Fruit fly (Drosophila melanogaster) whole organism, pupa: ENCODE measurements around the gene Sfp24Bd.

Source experiments
- CG10348 ChIP-seq: fragments of 200-800 bp; sonication (Bioruptor generic); IDR thresholded peaks from 2 replicates; pipeline ENCODE4 v1.3.6; 2022; ENCODE audit warnings: missing biosample characterization, missing genetic modification characterization
- CG12605 ChIP-seq: fragments of 200-800 bp; sonication (Bioruptor generic); IDR thresholded peaks from 2 replicates; pipeline ENCODE4 v1.3.6; 2022; ENCODE audit warnings: missing biosample characterization, missing genetic modification characterization
- CG13204 ChIP-seq: fragments of 200-800 bp; sonication (Bioruptor generic); optimal IDR thresholded peaks from 2 replicates; lab custom pipeline; 2018; ENCODE audit warnings: missing biosample characterization, mild to moderate bottlenecking, missing genetic modification characterization, moderate library complexity
- CG14655 ChIP-seq: fragments of 200-800 bp; sonication (Bioruptor generic); optimal IDR thresholded peaks from 3 replicates; lab custom pipeline; 2017; ENCODE audit warnings: mild to moderate bottlenecking, missing biosample characterization, missing genetic modification reagents, missing genetic modification characterization
- CG15710 ChIP-seq: fragments of 200-800 bp; sonication (Bioruptor generic); optimal IDR thresholded peaks from 2 replicates; lab custom pipeline; 2018; ENCODE audit warnings: missing biosample characterization, mild to moderate bottlenecking, missing genetic modification characterization, moderate library complexity
- CG17806 ChIP-seq: fragments of 200-800 bp; sonication (Bioruptor generic); optimal IDR thresholded peaks from 2 replicates; lab custom pipeline; 2018; ENCODE audit warnings: missing biosample characterization, mild to moderate bottlenecking, missing genetic modification characterization, moderate library complexity
- CG32121 ChIP-seq: fragments of 200-800 bp; sonication (Bioruptor generic); IDR thresholded peaks from 2 replicates; pipeline ENCODE4 v1.3.6; 2022; ENCODE audit warnings: missing biosample characterization, missing genetic modification characterization
- CG34367 ChIP-seq: fragments of 200-800 bp; sonication (Bioruptor generic); optimal IDR thresholded peaks from 2 replicates; lab custom pipeline; 2018; ENCODE audit warnings: missing biosample characterization, mild to moderate bottlenecking, missing genetic modification characterization
- CG4496 ChIP-seq: fragments of 200-800 bp; sonication (Bioruptor generic); IDR thresholded peaks from 3 replicates; pipeline ENCODE4 v1.3.6; 2022; ENCODE audit warnings: missing biosample characterization, missing genetic modification characterization
- CG8159 ChIP-seq: fragments of 200-800 bp; sonication (Bioruptor generic); optimal IDR thresholded peaks from 3 replicates; lab custom pipeline; 2018; ENCODE audit warnings: missing biosample characterization, mild to moderate bottlenecking, missing genetic modification characterization, moderate library complexity
- CG8301 ChIP-seq: fragments of 200-800 bp; sonication (Bioruptor generic); optimal IDR thresholded peaks from 2 replicates; lab custom pipeline; 2018; ENCODE audit warnings: missing biosample characterization, mild to moderate bottlenecking, missing genetic modification characterization
- CG9948 ChIP-seq: fragments of 200-800 bp; sonication (Bioruptor generic); optimal IDR thresholded peaks from 2 replicates; lab custom pipeline; 2018; ENCODE audit warnings: missing biosample characterization, mild to moderate bottlenecking, missing genetic modification characterization, moderate library complexity
- D1 ChIP-seq: fragments of 200-800 bp; sonication (Bioruptor generic); optimal IDR thresholded peaks from 2 replicates; lab custom pipeline; 2018; ENCODE audit warnings: missing biosample characterization, mild to moderate bottlenecking, missing genetic modification characterization, moderate library complexity
- EcR ChIP-seq: fragments of 200-800 bp; sonication (Bioruptor generic); optimal IDR thresholded peaks from 3 replicates; lab custom pipeline; 2019; ENCODE audit warnings: missing biosample characterization, missing genetic modification characterization, mild to moderate bottlenecking, moderate library complexity, missing genetic modification reagents
- Ets98B ChIP-seq: fragments of 200-800 bp; sonication (Bioruptor generic); IDR thresholded peaks from 2 replicates; pipeline ENCODE4 v1.3.6; 2022; ENCODE audit warnings: missing biosample characterization, missing genetic modification characterization
- Pif1A ChIP-seq: fragments of 200-800 bp; sonication (Bioruptor generic); optimal IDR thresholded peaks from 3 replicates; lab custom pipeline; 2016; ENCODE audit warnings: missing biosample characterization, missing genetic modification characterization
- Pif1B ChIP-seq: fragments of 200-800 bp; sonication (Bioruptor generic); optimal IDR thresholded peaks from 3 replicates; lab custom pipeline; 2016; ENCODE audit warnings: missing biosample characterization, missing genetic modification characterization
- Snoo ChIP-seq: fragments of 200-800 bp; sonication (Bioruptor generic); optimal IDR thresholded peaks from 3 replicates; lab custom pipeline; 2017; ENCODE audit warnings: missing biosample characterization, mild to moderate bottlenecking, missing genetic modification characterization, inconsistent platforms
- fd96Ca ChIP-seq: fragments of 200-800 bp; sonication (Bioruptor generic); IDR thresholded peaks from 3 replicates; pipeline ENCODE4 v1.3.6; 2022; ENCODE audit warnings: missing biosample characterization, missing genetic modification characterization
- gl ChIP-seq: fragments of 200-800 bp; sonication (Bioruptor generic); optimal IDR thresholded peaks from 2 replicates; lab custom pipeline; 2018; ENCODE audit warnings: missing biosample characterization, mild to moderate bottlenecking, missing genetic modification characterization
- rn ChIP-seq: fragments of 200-800 bp; sonication (Bioruptor generic); IDR thresholded peaks from 2 replicates; pipeline ENCODE4 v1.3.6; 2022; ENCODE audit warnings: missing biosample characterization, missing genetic modification characterization

Sfp24Bd gene

dm6 chr2L:3656667-3657066 is 12.3 kb downstream of the Sfp24Bd start, which contains the start of gene for:
Gene for (minus strand): TSS chr2L:3656953.
- TF ChIP-seq rn = no peak
- no peak for TF ChIP-seq Snoo (tag; lab: Kevin White, UChicago)
- no peak for TF ChIP-seq D1
- TF ChIP-seq CG15710 = no peak
- TF ChIP-seq CG12605 (GFP tag; lab: Robert Waterston, UW) = no peak
- no peak for TF ChIP-seq CG10348 (GFP tag; lab: Robert Waterston, UW)
- TF ChIP-seq CG34367 (tag; lab: Kevin White, UChicago) = no peak
- no peak for TF ChIP-seq CG14655 (GFP tag; lab: Kevin White, UChicago)
- no peak for TF ChIP-seq CG9948
- peak; percentile 15; the same call in 1 of the 2 replicates for TF ChIP-seq CG32121
- TF ChIP-seq CG8301 = no peak
- no peak for TF ChIP-seq fd96Ca (GFP tag; lab: Robert Waterston, UW)
- TF ChIP-seq Pif1B = no peak
- no peak for TF ChIP-seq CG13204 (GFP tag; lab: Kevin White, UChicago)
- peak; percentile 2 for TF ChIP-seq CG17806 (tag; lab: Kevin White, UChicago)
- TF ChIP-seq EcR (GFP tag; lab: Kevin White, UChicago) = no peak
- TF ChIP-seq gl (tag; lab: Kevin White, UChicago) = no peak
- TF ChIP-seq CG4496 (GFP tag; lab: Robert Waterston, UW) = no peak
- peak; percentile 6; the same call in 1 of the 2 replicates for TF ChIP-seq Ets98B (GFP tag; lab: Robert Waterston, UW)
- TF ChIP-seq CG8159 (tag; lab: Kevin White, UChicago) = no peak

dm6 chr2L:3655698-3656105 is 13.2 kb downstream of the Sfp24Bd start:
- peak; percentile 98 for TF ChIP-seq CG32121
- TF ChIP-seq CG4496 (GFP tag; lab: Robert Waterston, UW) = peak; percentile 99
- peak; percentile 91 for TF ChIP-seq CG10348 (GFP tag; lab: Robert Waterston, UW)
- TF ChIP-seq D1 = peak; percentile 95
- peak; percentile 99 for TF ChIP-seq CG8301
- peak; percentile 99 for TF ChIP-seq Ets98B (GFP tag; lab: Robert Waterston, UW)
- peak; percentile 99 for TF ChIP-seq Snoo (tag; lab: Kevin White, UChicago)
- TF ChIP-seq CG34367 (tag; lab: Kevin White, UChicago) = peak; percentile 97
- TF ChIP-seq CG15710 = peak; percentile 98
- TF ChIP-seq CG17806 (tag; lab: Kevin White, UChicago) = peak; percentile 98
- TF ChIP-seq CG14655 (GFP tag; lab: Kevin White, UChicago) = peak; percentile 98
- TF ChIP-seq CG13204 (GFP tag; lab: Kevin White, UChicago) = peak; percentile 93
- TF ChIP-seq EcR (GFP tag; lab: Kevin White, UChicago) = peak; percentile 68
- TF ChIP-seq fd96Ca (GFP tag; lab: Robert Waterston, UW) = peak; percentile 99
- peak; percentile 98 for TF ChIP-seq CG8159 (tag; lab: Kevin White, UChicago)
- TF ChIP-seq gl (tag; lab: Kevin White, UChicago) = peak; percentile 97
- TF ChIP-seq Pif1A = peak; percentile 99
- TF ChIP-seq CG9948 = peak; percentile 98
- peak; percentile 97 for TF ChIP-seq rn
- TF ChIP-seq Pif1B = peak; percentile 99
- peak; percentile 98 for TF ChIP-seq CG12605 (GFP tag; lab: Robert Waterston, UW)

- TF ChIP-seq EcR (GFP tag; lab: Kevin White, UChicago) = no peak
- no peak for TF ChIP-seq gl (tag; lab: Kevin White, UChicago)
- no peak for TF ChIP-seq D1
- no peak for TF ChIP-seq CG8301
- no peak for TF ChIP-seq CG8159 (tag; lab: Kevin White, UChicago)
- no peak for TF ChIP-seq fd96Ca (GFP tag; lab: Robert Waterston, UW)
- TF ChIP-seq Pif1B = no peak
- no peak for TF ChIP-seq CG12605 (GFP tag; lab: Robert Waterston, UW)
- no peak for TF ChIP-seq CG4496 (GFP tag; lab: Robert Waterston, UW)
- no peak for TF ChIP-seq CG15710
- no peak for TF ChIP-seq Pif1A
- no peak for TF ChIP-seq Snoo (tag; lab: Kevin White, UChicago)
- no peak for TF ChIP-seq Ets98B (GFP tag; lab: Robert Waterston, UW)
- TF ChIP-seq, all 21 proteins: peak for 0
Observed at dm6 chr2L:3654956-3655618, 13.8 kb downstream of the Sfp24Bd start.

dm6 chr2L:3648173-3648972 is 20.6 kb downstream of the Sfp24Bd start:
- TF ChIP-seq D1 = no peak
- no peak for TF ChIP-seq CG4496 (GFP tag; lab: Robert Waterston, UW)
- TF ChIP-seq CG8301 = no peak
- no peak for TF ChIP-seq CG9948
- no peak for TF ChIP-seq CG17806 (tag; lab: Kevin White, UChicago)
- TF ChIP-seq fd96Ca (GFP tag; lab: Robert Waterston, UW) = no peak
- TF ChIP-seq Pif1B = no peak
- no peak for TF ChIP-seq CG8159 (tag; lab: Kevin White, UChicago)
- no peak for TF ChIP-seq rn
- TF ChIP-seq CG34367 (tag; lab: Kevin White, UChicago) = no peak
- TF ChIP-seq EcR (GFP tag; lab: Kevin White, UChicago) = no peak
- no peak for TF ChIP-seq CG10348 (GFP tag; lab: Robert Waterston, UW)
- no peak for TF ChIP-seq CG12605 (GFP tag; lab: Robert Waterston, UW)
- TF ChIP-seq CG15710 = no peak
- TF ChIP-seq CG32121 = no peak
- no peak for TF ChIP-seq CG13204 (GFP tag; lab: Kevin White, UChicago)
- no peak for TF ChIP-seq Snoo (tag; lab: Kevin White, UChicago)
- no peak for TF ChIP-seq Pif1A
- no peak for TF ChIP-seq Ets98B (GFP tag; lab: Robert Waterston, UW)
